Fruit fly (Drosophila melanogaster) whole organism, embryonic: ENCODE results near the gene CG7530.

Source experiments
- ATbp ChIP-seq: fragments of 200-800 bp; sonication (Bioruptor generic); optimal IDR thresholded peaks from 2 replicates; lab custom pipeline; 2017; ENCODE audit warnings: missing biosample characterization, mild to moderate bottlenecking, missing genetic modification characterization, missing genetic modification reagents
- Asciz ChIP-seq: fragments of 200-800 bp; sonication (Bioruptor generic); optimal IDR thresholded peaks from 2 replicates; lab custom pipeline; 2017; ENCODE audit warnings: missing biosample characterization, mild to moderate bottlenecking, missing genetic modification characterization, missing genetic modification reagents
- CG1024 ChIP-seq: fragments of 200-800 bp; sonication (Bioruptor generic); IDR thresholded peaks from 2 replicates; pipeline ENCODE4 v1.3.6; 2022; ENCODE audit warnings: missing biosample characterization, missing genetic modification characterization
- CG10654 ChIP-seq: fragments of 200-800 bp; sonication (Bioruptor generic); optimal IDR thresholded peaks from 2 replicates; lab custom pipeline; 2016; ENCODE audit warnings: missing biosample characterization, missing genetic modification characterization
- CG11456 ChIP-seq: fragments of 200-800 bp; sonication (Bioruptor generic); IDR thresholded peaks from 3 replicates; pipeline ENCODE4 v1.3.6; 2022; ENCODE audit warnings: missing biosample characterization, missing genetic modification characterization
- CG12391 ChIP-seq: fragments of 200-800 bp; sonication (Bioruptor generic); optimal IDR thresholded peaks from 3 replicates; lab custom pipeline; 2018; ENCODE audit warnings: missing biosample characterization, mild to moderate bottlenecking, missing genetic modification characterization, moderate library complexity
- CG15269 ChIP-seq: fragments of 200-800 bp; sonication (Bioruptor generic); optimal IDR thresholded peaks from 2 replicates; lab custom pipeline; 2018; ENCODE audit warnings: missing biosample characterization, mild to moderate bottlenecking, missing genetic modification characterization, moderate library complexity
- CG15696 ChIP-seq: fragments of 200-800 bp; sonication (Bioruptor generic); optimal IDR thresholded peaks from 2 replicates; lab custom pipeline; 2019; ENCODE audit warnings: missing biosample characterization, mild to moderate bottlenecking, missing genetic modification characterization, moderate library complexity
- CG17328 ChIP-seq: fragments of 200-800 bp; sonication (Bioruptor generic); IDR thresholded peaks from 2 replicates; pipeline ENCODE4 v1.3.6; 2022; ENCODE audit warnings: missing biosample characterization, missing genetic modification characterization
- CG2199 ChIP-seq: fragments of 200-800 bp; sonication (Bioruptor generic); IDR thresholded peaks from 3 replicates; pipeline ENCODE4 v1.3.6; 2022; ENCODE audit warnings: missing biosample characterization, missing genetic modification characterization
- CG31441 ChIP-seq: fragments of 200-800 bp; sonication (Bioruptor generic); IDR thresholded peaks from 2 replicates; pipeline ENCODE4 v1.3.6; 2022; ENCODE audit warnings: missing biosample characterization, missing genetic modification characterization
- CG3163 ChIP-seq: fragments of 200-800 bp; sonication (Bioruptor generic); optimal IDR thresholded peaks from 3 replicates; lab custom pipeline; 2016; ENCODE audit warnings: missing biosample characterization, missing genetic modification characterization
- CG34224 ChIP-seq: fragments of 200-800 bp; sonication (Bioruptor generic); IDR thresholded peaks from 3 replicates; pipeline ENCODE4 v1.3.6; 2022; ENCODE audit warnings: missing biosample characterization, missing genetic modification characterization; ENCODE audit not compliant: partially characterized antibody
- CG3838 ChIP-seq: fragments of 200-800 bp; sonication (Bioruptor generic); optimal IDR thresholded peaks from 3 replicates; lab custom pipeline; 2016; ENCODE audit warnings: missing biosample characterization, missing genetic modification characterization
- CG4404 ChIP-seq: fragments of 200-800 bp; sonication (Bioruptor generic); IDR thresholded peaks from 2 replicates; pipeline ENCODE4 v1.3.6; 2022; ENCODE audit warnings: missing biosample characterization, missing genetic modification characterization
- CG6654 ChIP-seq: fragments of 200-800 bp; sonication (Bioruptor generic); optimal IDR thresholded peaks from 2 replicates; lab custom pipeline; 2017; ENCODE audit warnings: missing biosample characterization, mild to moderate bottlenecking, missing genetic modification characterization
- CG7786 ChIP-seq: fragments of 200-800 bp; sonication (Bioruptor generic); optimal IDR thresholded peaks from 2 replicates; lab custom pipeline; 2016; ENCODE audit warnings: missing biosample characterization, missing genetic modification characterization
- CG8478 ChIP-seq: fragments of >200 bp; optimal IDR thresholded peaks from 2 replicates; lab custom pipeline; 2018
- Ets97D ChIP-seq: fragments of 200-800 bp; sonication (Bioruptor generic); optimal IDR thresholded peaks from 3 replicates; lab custom pipeline; 2016; ENCODE audit warnings: missing biosample characterization, missing genetic modification characterization
- Jarid2 ChIP-seq: fragments of 200-800 bp; sonication (Bioruptor generic); optimal IDR thresholded peaks from 3 replicates; lab custom pipeline; 2017; ENCODE audit warnings: mild to moderate bottlenecking, missing biosample characterization, missing genetic modification reagents, missing genetic modification characterization
- Kr ChIP-seq: fragments of 200-800 bp; sonication (Bioruptor generic); optimal IDR thresholded peaks from 2 replicates; lab custom pipeline; 2017; ENCODE audit warnings: missing biosample characterization, mild to moderate bottlenecking, missing genetic modification characterization
- NC2α ChIP-seq: fragments of 200-800 bp; sonication (Bioruptor generic); optimal IDR thresholded peaks from 2 replicates; lab custom pipeline; 2016; ENCODE audit warnings: missing biosample characterization, missing genetic modification characterization
- Pdp1 ChIP-seq, 2 experiments: fragments of 200-800 bp; sonication (Bioruptor generic); optimal IDR thresholded peaks; 3 replicates each; lab custom pipeline; 2016; ENCODE audit warnings: missing biosample characterization in 2 of 2, missing genetic modification characterization in 2 of 2, mild to moderate bottlenecking in 1 of 2, moderate library complexity in 1 of 2
- Side ChIP-seq: fragments of 200-800 bp; sonication (Bioruptor generic); optimal IDR thresholded peaks from 2 replicates; lab custom pipeline; 2016; ENCODE audit warnings: missing biosample characterization, missing genetic modification characterization
- Sin3A ChIP-seq: fragments of >200 bp; optimal IDR thresholded peaks from 2 replicates; lab custom pipeline; 2018
- Six4 ChIP-seq: fragments of 200-800 bp; sonication (Bioruptor generic); optimal IDR thresholded peaks from 2 replicates; lab custom pipeline; 2016; ENCODE audit warnings: missing biosample characterization, missing genetic modification characterization
- Vsx1 ChIP-seq: fragments of 200-800 bp; sonication (Bioruptor generic); optimal IDR thresholded peaks from 2 replicates; lab custom pipeline; 2017; ENCODE audit warnings: missing biosample characterization, mild to moderate bottlenecking, missing genetic modification characterization, missing genetic modification reagents
- aop ChIP-seq: fragments of 200-800 bp; sonication (Bioruptor generic); IDR thresholded peaks from 2 replicates; pipeline ENCODE4 v1.3.6; 2022; ENCODE audit warnings: missing biosample characterization, missing genetic modification characterization
- bcd ChIP-seq: fragments of 200-800 bp; sonication (Bioruptor generic); optimal IDR thresholded peaks from 2 replicates; lab custom pipeline; 2017; ENCODE audit warnings: missing biosample characterization, mild to moderate bottlenecking, missing genetic modification characterization
- danr ChIP-seq: fragments of 200-800 bp; sonication (Bioruptor generic); IDR thresholded peaks from 2 replicates; pipeline ENCODE4 v1.3.6; 2022; ENCODE audit warnings: missing biosample characterization, missing genetic modification characterization
- dmrt99B ChIP-seq: fragments of 200-800 bp; sonication (Bioruptor generic); optimal IDR thresholded peaks from 2 replicates; lab custom pipeline; 2018; ENCODE audit warnings: missing biosample characterization, mild to moderate bottlenecking, missing genetic modification characterization, moderate library complexity
- ewg ChIP-seq: fragments of 200-800 bp; sonication (Bioruptor generic); optimal IDR thresholded peaks from 3 replicates; lab custom pipeline; 2017; ENCODE audit warnings: mild to moderate bottlenecking, missing biosample characterization, missing genetic modification reagents, missing genetic modification characterization
- eyg ChIP-seq: fragments of 200-800 bp; sonication (Bioruptor generic); optimal IDR thresholded peaks from 3 replicates; lab custom pipeline; 2016; ENCODE audit warnings: missing biosample characterization, missing genetic modification characterization
- ftz-f1 ChIP-seq: fragments of 200-800 bp; sonication (Bioruptor generic); optimal IDR thresholded peaks from 2 replicates; lab custom pipeline; 2016; ENCODE audit warnings: missing biosample characterization, missing genetic modification characterization
- gce ChIP-seq: fragments of 200-800 bp; sonication (Bioruptor generic); IDR thresholded peaks from 3 replicates; pipeline ENCODE4 v1.3.6; 2022; ENCODE audit warnings: missing biosample characterization, missing genetic modification characterization
- hbn ChIP-seq: fragments of 200-800 bp; sonication (Bioruptor generic); IDR thresholded peaks from 2 replicates; pipeline ENCODE4 v1.3.6; 2022; ENCODE audit warnings: missing biosample characterization, missing genetic modification characterization; ENCODE audit not compliant: partially characterized antibody
- nmo ChIP-seq: fragments of 200-800 bp; sonication (Bioruptor generic); optimal IDR thresholded peaks from 2 replicates; lab custom pipeline; 2018; ENCODE audit warnings: missing biosample characterization, mild to moderate bottlenecking, missing genetic modification characterization, moderate library complexity
- onecut ChIP-seq: fragments of 200-800 bp; sonication (Bioruptor generic); IDR thresholded peaks from 2 replicates; pipeline ENCODE4 v1.3.6; 2022; ENCODE audit warnings: missing biosample characterization, missing genetic modification characterization
- pfk ChIP-seq: fragments of 200-800 bp; sonication (Bioruptor generic); optimal IDR thresholded peaks from 2 replicates; lab custom pipeline; 2018; ENCODE audit warnings: missing biosample characterization, mild to moderate bottlenecking, missing genetic modification characterization, moderate library complexity
- pnt ChIP-seq: fragments of 200-800 bp; sonication (Bioruptor generic); optimal IDR thresholded peaks from 3 replicates; lab custom pipeline; 2016; ENCODE audit warnings: missing biosample characterization, missing genetic modification characterization
- run ChIP-seq: fragments of 200-800 bp; sonication (Bioruptor generic); optimal IDR thresholded peaks from 3 replicates; lab custom pipeline; 2018; ENCODE audit warnings: missing biosample characterization, mild to moderate bottlenecking, missing genetic modification characterization
- salm ChIP-seq: fragments of 200-800 bp; sonication (Bioruptor generic); optimal IDR thresholded peaks from 2 replicates; lab custom pipeline; 2018; ENCODE audit warnings: missing biosample characterization, mild to moderate bottlenecking, missing genetic modification characterization
- sd ChIP-seq: fragments of 200-800 bp; sonication (Bioruptor generic); optimal IDR thresholded peaks from 3 replicates; lab custom pipeline; 2018; ENCODE audit warnings: missing biosample characterization, mild to moderate bottlenecking, missing genetic modification characterization, moderate library complexity
- sisA ChIP-seq: fragments of 200-800 bp; sonication (Bioruptor generic); IDR thresholded peaks from 2 replicates; pipeline ENCODE4 v1.3.6; 2022; ENCODE audit warnings: missing biosample characterization, missing genetic modification characterization
- tgo ChIP-seq: fragments of 200-800 bp; sonication (Bioruptor generic); IDR thresholded peaks from 3 replicates; pipeline ENCODE4 v1.3.6; 2022; ENCODE audit warnings: missing biosample characterization, missing genetic modification characterization
- tio ChIP-seq: fragments of 200-800 bp; sonication (Bioruptor generic); optimal IDR thresholded peaks from 2 replicates; lab custom pipeline; 2017; ENCODE audit warnings: missing biosample characterization, missing genetic modification characterization, inconsistent platforms
- unpg ChIP-seq: fragments of 200-800 bp; sonication (Bioruptor generic); optimal IDR thresholded peaks from 3 replicates; lab custom pipeline; 2018; ENCODE audit warnings: missing biosample characterization, mild to moderate bottlenecking, missing genetic modification characterization, moderate library complexity
- zen ChIP-seq: fragments of 200-800 bp; sonication (Bioruptor generic); optimal IDR thresholded peaks from 3 replicates; lab custom pipeline; 2018; ENCODE audit warnings: missing biosample characterization, mild to moderate bottlenecking, missing genetic modification characterization, moderate library complexity
- zfh1 ChIP-seq: fragments of 200-800 bp; sonication (Bioruptor generic); IDR thresholded peaks from 3 replicates; pipeline ENCODE4 v1.3.6; 2022; ENCODE audit warnings: missing biosample characterization, missing genetic modification characterization

The CG7530 gene

dm6 chr3R:14737894-14738860 is 6.9 kb upstream of the CG7530 start (continued):
- TF ChIP-seq CG12391 (tag; lab: Kevin White, UChicago) (peak; percentile 95), danr (GFP tag; lab: Robert Waterston, UW) (peak; percentile 88), CG31441 (GFP tag; lab: Robert Waterston, UW) (peak; percentile 95), Sin3A (lab: Kevin White, UChicago) (no peak), zfh1 (GFP tag; lab: Robert Waterston, UW) (peak; percentile 97), CG15696 (tag; lab: Kevin White, UChicago) (peak; percentile 80), Side (GFP tag; lab: Kevin White, UChicago) (peak; percentile 87), CG7786 (GFP tag; lab: Kevin White, UChicago) (peak; percentile 90), zen (peak; percentile 93), Asciz (GFP tag; lab: Kevin White, UChicago) (peak; percentile 94), ftz-f1 (peak; percentile 37), Vsx1 (peak; percentile 84), CG3838 (GFP tag; lab: Kevin White, UChicago) (peak; percentile 87), sd (tag; lab: Kevin White, UChicago) (peak; percentile 89), onecut (GFP tag; lab: Robert Waterston, UW) (peak; percentile 89), eyg (peak; percentile 86), ATbp (GFP tag; lab: Kevin White, UChicago) (peak; percentile 95), salm (tag; lab: Kevin White, UChicago) (peak; percentile 89), run (tag; lab: Kevin White, UChicago) (peak; percentile 87), aop (GFP tag; lab: Robert Waterston, UW) (peak; percentile 80), dmrt99B (tag; lab: Kevin White, UChicago) (peak; percentile 96), CG1024 (peak; percentile 89), ewg (peak; percentile 87), bcd (GFP tag; lab: Kevin White, UChicago) (peak; percentile 93), Jarid2 (peak; percentile 76), Pdp1 (GFP tag; optimal IDR thresholded peaks at IDR 0.05; lab: Kevin White, UChicago) (peak; percentile 93 to 94), CG2199 (GFP tag; lab: Robert Waterston, UW) (peak; percentile 91), gce (peak; percentile 91), CG17328 (GFP tag; lab: Robert Waterston, UW) (peak; percentile 97), CG4404 (GFP tag; lab: Robert Waterston, UW) (peak; percentile 92), CG10654 (GFP tag; lab: Kevin White, UChicago) (peak; percentile 88), CG6654 (GFP tag; lab: Kevin White, UChicago) (peak; percentile 82), tgo (GFP tag; lab: Robert Waterston, UW) (peak; percentile 93), tio (GFP tag; lab: Kevin White, UChicago) (peak; percentile 93), NC2α (peak; percentile 85), CG11456 (GFP tag; lab: Robert Waterston, UW) (peak; percentile 96), Ets97D (peak; percentile 78), CG15269 (tag; lab: Kevin White, UChicago) (peak; percentile 95), pnt (GFP tag; lab: Kevin White, UChicago) (peak; percentile 95), Six4 (GFP tag; lab: Kevin White, UChicago) (peak; percentile 94), sisA (peak; percentile 95), CG3163 (GFP tag; lab: Kevin White, UChicago) (peak; percentile 79), pfk (no peak), CG8478 (lab: Kevin White, UChicago) (no peak), nmo (GFP tag; lab: Kevin White, UChicago) (peak; percentile 95), hbn (GFP tag; lab: Robert Waterston, UW) (0 out of 2 replicates have a peak, but pooled peaks have one; percentile 24), unpg (GFP tag; lab: Kevin White, UChicago) (peak; percentile 96), Kr (GFP tag; lab: Kevin White, UChicago) (no peak), CG34224 (GFP tag; lab: Robert Waterston, UW) (peak; percentile 25; the same call in 2 of the 3 replicates)
